Worm (Caenorhabditis elegans) whole organism, L2 larva: ENCODE measurements around the gene C54F6.15.
"Not testable (repeated sequence)": the region's sequence is repeated elsewhere in the genome, so short reads cannot be mapped to it uniquely, and the experiment has no call there.

Experiments
- F13H6.1 ChIP-seq: sonication (generic microtip); optimal IDR thresholded peaks from 2 replicates; lab custom pipeline; 2016; ENCODE audit warnings: missing genetic modification characterization, missing compliant biosample characterization
- R02D3.7 ChIP-seq: fragments of 150-350 bp; optimal IDR thresholded peaks from 2 replicates; lab custom pipeline; 2014; ENCODE audit warnings: missing biosample characterization, missing genetic modification characterization
- Y55F3AM.14 ChIP-seq: fragments of 200-800 bp; sonication (Bioruptor generic); optimal IDR thresholded peaks from 2 replicates; lab custom pipeline; 2018; ENCODE audit warnings: mild to moderate bottlenecking, missing genetic modification characterization, missing compliant biosample characterization
- ZK546.5 ChIP-seq: sonication (generic microtip); optimal IDR thresholded peaks from 2 replicates; lab custom pipeline; 2017; ENCODE audit warnings: missing biosample characterization, missing genetic modification characterization
- ama-1 ChIP-seq: fragments of 150-350 bp; optimal IDR thresholded peaks from 2 replicates; lab custom pipeline; 2018; ENCODE audit warnings: inconsistent platforms
- blmp-1 ChIP-seq: sonication (generic microtip); optimal IDR thresholded peaks from 2 replicates; lab custom pipeline; 2017; ENCODE audit warnings: missing genetic modification characterization, mild to moderate bottlenecking, missing compliant biosample characterization, antibody characterized with exemption, moderate library complexity; ENCODE audit not compliant: insufficient read depth
- ceh-16 ChIP-seq: fragments of 150-350 bp; optimal IDR thresholded peaks from 2 replicates; lab custom pipeline; 2014; ENCODE audit warnings: missing biosample characterization, missing genetic modification characterization
- egl-27 ChIP-seq: sonication (generic microtip); optimal IDR thresholded peaks from 3 replicates; lab custom pipeline; 2017; ENCODE audit warnings: missing biosample characterization, missing genetic modification reagents, missing genetic modification characterization
- elt-1 ChIP-seq: fragments of 150-350 bp; optimal IDR thresholded peaks from 2 replicates; lab custom pipeline; 2014; ENCODE audit warnings: missing biosample characterization, missing genetic modification characterization
- fos-1 ChIP-seq: fragments of 150-350 bp; optimal IDR thresholded peaks from 2 replicates; lab custom pipeline; 2014; ENCODE audit warnings: missing biosample characterization, missing genetic modification characterization
- gmeb-1 ChIP-seq: fragments of 150-350 bp; optimal IDR thresholded peaks from 2 replicates; lab custom pipeline; 2014; ENCODE audit warnings: missing biosample characterization, missing genetic modification characterization
- lin-11 ChIP-seq: fragments of 150-350 bp; sonication (generic microtip); optimal IDR thresholded peaks from 2 replicates; lab custom pipeline; 2014; ENCODE audit warnings: missing biosample characterization, missing genetic modification characterization, inconsistent platforms, mixed read lengths
- lin-13 ChIP-seq: fragments of 150-350 bp; optimal IDR thresholded peaks from 2 replicates; lab custom pipeline; 2014; ENCODE audit warnings: missing biosample characterization, missing genetic modification reagents, missing genetic modification characterization
- lin-39 ChIP-seq: fragments of 150-350 bp; optimal IDR thresholded peaks from 2 replicates; lab custom pipeline; 2014; ENCODE audit warnings: missing biosample characterization, missing genetic modification reagents, missing genetic modification characterization
- lsy-2 ChIP-seq, 2 experiments: fragments of 150-350 bp in 1 of 2; sonication (generic microtip) in 1 of 2; optimal IDR thresholded peaks; 2 replicates each; lab custom pipeline; 2014 to 2017; ENCODE audit warnings: missing biosample characterization in 2 of 2, missing genetic modification characterization in 2 of 2
- mab-5 ChIP-seq: fragments of 150-350 bp; optimal IDR thresholded peaks from 2 replicates; lab custom pipeline; 2014; ENCODE audit warnings: missing biosample characterization, missing genetic modification characterization
- mbf-1 ChIP-seq: sonication (generic microtip); optimal IDR thresholded peaks from 2 replicates; lab custom pipeline; 2017; ENCODE audit warnings: missing biosample characterization, missing genetic modification characterization
- nhr-11 ChIP-seq: fragments of 150-350 bp; optimal IDR thresholded peaks from 2 replicates; lab custom pipeline; 2014; ENCODE audit warnings: missing biosample characterization, missing genetic modification characterization
- nhr-12 ChIP-seq: fragments of 150-350 bp; optimal IDR thresholded peaks from 2 replicates; lab custom pipeline; 2014; ENCODE audit warnings: missing biosample characterization, missing genetic modification characterization
- nhr-21 ChIP-seq: fragments of 150-350 bp; optimal IDR thresholded peaks from 2 replicates; lab custom pipeline; 2014; ENCODE audit warnings: missing biosample characterization, missing genetic modification characterization
- nhr-23 ChIP-seq: fragments of 150-350 bp; optimal IDR thresholded peaks from 2 replicates; lab custom pipeline; 2014; ENCODE audit warnings: missing biosample characterization, missing genetic modification reagents, missing genetic modification characterization
- nhr-237 ChIP-seq: fragments of 150-350 bp; optimal IDR thresholded peaks from 2 replicates; lab custom pipeline; 2014; ENCODE audit warnings: missing biosample characterization, missing genetic modification characterization
- nhr-25 ChIP-seq: fragments of 150-350 bp; sonication (generic microtip); optimal IDR thresholded peaks from 3 replicates; lab custom pipeline; 2014; ENCODE audit warnings: missing biosample characterization, missing genetic modification characterization
- peb-1 ChIP-seq: fragments of 150-350 bp; optimal IDR thresholded peaks from 2 replicates; lab custom pipeline; 2014; ENCODE audit warnings: missing biosample characterization, missing genetic modification characterization
- sem-4 ChIP-seq: fragments of 150-350 bp; optimal IDR thresholded peaks from 2 replicates; lab custom pipeline; 2014; ENCODE audit warnings: missing biosample characterization, missing genetic modification reagents, missing genetic modification characterization
- sma-3 ChIP-seq: sonication (generic microtip); optimal IDR thresholded peaks from 2 replicates; lab custom pipeline; 2016; ENCODE audit warnings: missing genetic modification reagents, missing genetic modification characterization, missing compliant biosample characterization
- sma-9 ChIP-seq, 2 experiments: fragments of 150-350 bp in 1 of 2; sonication (generic microtip) in 1 of 2; optimal IDR thresholded peaks; 2 replicates each; lab custom pipeline; 2014 to 2016; ENCODE audit warnings: missing genetic modification characterization in 2 of 2, mild to moderate bottlenecking in 1 of 2, missing biosample characterization in 1 of 2, missing compliant biosample characterization in 1 of 2, missing genetic modification reagents in 1 of 2, moderate library complexity in 1 of 2
- unc-39 ChIP-seq: fragments of 150-350 bp; optimal IDR thresholded peaks from 2 replicates; lab custom pipeline; 2014; ENCODE audit warnings: missing biosample characterization, missing genetic modification characterization
- unc-62 ChIP-seq: fragments of 150-350 bp; optimal IDR thresholded peaks from 2 replicates; lab custom pipeline; 2014; ENCODE audit warnings: missing biosample characterization, missing genetic modification reagents, missing genetic modification characterization
- zag-1 ChIP-seq: fragments of 150-350 bp; optimal IDR thresholded peaks from 2 replicates; lab custom pipeline; 2014; ENCODE audit warnings: missing biosample characterization, missing genetic modification characterization
- ztf-1 ChIP-seq: fragments of 200-800 bp; sonication (Bioruptor generic); conservative IDR thresholded peaks from 2 replicates; pipeline ENCODE4 v1.3.6; 2022; ENCODE audit warnings: missing genetic modification characterization, missing compliant biosample characterization
- ztf-4 ChIP-seq: fragments of 150-350 bp; optimal IDR thresholded peaks from 2 replicates; lab custom pipeline; 2014; ENCODE audit warnings: missing biosample characterization, missing genetic modification characterization

The C54F6.15 gene

ce11 chrV:7521304-7521703 lies 875 bp downstream of the C54F6.15 start:
- no peak for TF ChIP-seq unc-62 (GFP tag; lab: Kevin White, UChicago)
- peak; percentile 15 for TF ChIP-seq gmeb-1 (tag; lab: Kevin White, UChicago)
- peak; percentile 7 for TF ChIP-seq fos-1
- TF ChIP-seq unc-39 (tag; lab: Kevin White, UChicago), result no peak
- TF ChIP-seq sma-9 (GFP tag; optimal IDR thresholded peaks at IDR 0.05; lab: Kevin White, UChicago), result peak; percentile 16
- TF ChIP-seq sma-9 (tag; optimal IDR thresholded peaks at IDR 0.05; lab: Kevin White, UChicago), result no peak
- TF ChIP-seq elt-1 (tag; lab: Kevin White, UChicago), result no peak

ce11 chrV:7520077-7520476 lies 2.1 kb downstream of the C54F6.15 start, which contains the start of gene srb-19:
Gene srb-19 (minus strand): TSS chrV:7520177.
- TF ChIP-seq lin-39 (tag; lab: Kevin White, UChicago) (no peak), lin-13 (GFP tag; lab: Kevin White, UChicago) (no peak), ZK546.5 (no peak), mab-5 (tag; lab: Kevin White, UChicago) (no peak), sem-4 (tag; lab: Kevin White, UChicago) (no peak), Y55F3AM.14 (no peak), R02D3.7 (no peak), blmp-1 (tag; lab: Kevin White, UChicago) (no peak), nhr-12 (tag; lab: Kevin White, UChicago) (no peak), mbf-1 (tag; lab: Kevin White, UChicago) (no peak), peb-1 (tag; lab: Kevin White, UChicago) (no peak), zag-1 (tag; lab: Kevin White, UChicago) (no peak), nhr-237 (tag; lab: Kevin White, UChicago) (no peak), nhr-23 (tag; lab: Kevin White, UChicago) (no peak), elt-1 (tag; lab: Kevin White, UChicago) (no peak), sma-3 (GFP tag; lab: Kevin White, UChicago) (no peak)

- TF ChIP-seq ama-1 (lab: Kevin White, UChicago) (no peak), nhr-12 (tag; lab: Kevin White, UChicago) (no peak), lin-11 (tag; lab: Kevin White, UChicago) (no peak), lsy-2 (tag; optimal IDR thresholded peaks at IDR 0.05; lab: Kevin White, UChicago) (no peak), fos-1 (no peak), lin-13 (GFP tag; lab: Kevin White, UChicago) (no peak), sem-4 (tag; lab: Kevin White, UChicago) (no peak), unc-62 (GFP tag; lab: Kevin White, UChicago) (no peak), nhr-11 (no peak), mbf-1 (tag; lab: Kevin White, UChicago) (no peak)
- TF ChIP-seq, all 48 proteins: peak for 0
These were observed 7.2 kb downstream of the C54F6.15 start, which contains the start of gene srb-18 for ce11 chrV:7514939-7515338. Gene srb-18 (plus strand): TSS chrV:7515239.

ce11 chrV:7511465-7511864 lies 10.7 kb downstream of the C54F6.15 start, which contains the start of gene nhr-171:
Gene nhr-171 (plus strand): TSS chrV:7511765.
- not testable (repeated sequence) for TF ChIP-seq F13H6.1 (tag; lab: Kevin White, UChicago); nhr-25 (tag; lab: Kevin White, UChicago); nhr-21

- TF ChIP-seq lin-11 (tag; lab: Kevin White, UChicago), result no peak
- no peak for TF ChIP-seq unc-62 (GFP tag; lab: Kevin White, UChicago)
- TF ChIP-seq ceh-16, result no peak
- no peak for TF ChIP-seq fos-1
- no peak for TF ChIP-seq nhr-25 (tag; lab: Kevin White, UChicago)
- TF ChIP-seq sma-9 (GFP tag; optimal IDR thresholded peaks at IDR 0.05; lab: Kevin White, UChicago), result peak; percentile 1
- TF ChIP-seq sma-9 (tag; optimal IDR thresholded peaks at IDR 0.05; lab: Kevin White, UChicago), result no peak
- TF ChIP-seq egl-27 (tag; lab: Kevin White, UChicago), result no peak
These were observed 13.6 kb downstream of the C54F6.15 start, which contains the start of the genes str-31 and nhr-172 for ce11 chrV:7508566-7509044. Gene str-31 (minus strand): TSS chrV:7508666. Gene nhr-172 (plus strand): TSS chrV:7508994.

- TF ChIP-seq nhr-21 (peak; percentile 10), sma-9 (GFP tag; optimal IDR thresholded peaks at IDR 0.05; lab: Kevin White, UChicago) (peak; percentile 34), sma-9 (tag; optimal IDR thresholded peaks at IDR 0.05; lab: Kevin White, UChicago) (no peak), ztf-4 (tag; lab: Kevin White, UChicago) (no peak), mbf-1 (tag; lab: Kevin White, UChicago) (no peak), zag-1 (tag; lab: Kevin White, UChicago) (no peak), ztf-1 (GFP tag; lab: Robert Waterston, UW) (no peak), lin-39 (tag; lab: Kevin White, UChicago) (no peak), lin-11 (tag; lab: Kevin White, UChicago) (no peak)
These were observed 16.0 kb downstream of the C54F6.15 start for ce11 chrV:7506207-7506606.
